Fruit fly (Drosophila melanogaster): Measurements from ENCODE around the gene CG11756.

Gene CG11756

DNA sequence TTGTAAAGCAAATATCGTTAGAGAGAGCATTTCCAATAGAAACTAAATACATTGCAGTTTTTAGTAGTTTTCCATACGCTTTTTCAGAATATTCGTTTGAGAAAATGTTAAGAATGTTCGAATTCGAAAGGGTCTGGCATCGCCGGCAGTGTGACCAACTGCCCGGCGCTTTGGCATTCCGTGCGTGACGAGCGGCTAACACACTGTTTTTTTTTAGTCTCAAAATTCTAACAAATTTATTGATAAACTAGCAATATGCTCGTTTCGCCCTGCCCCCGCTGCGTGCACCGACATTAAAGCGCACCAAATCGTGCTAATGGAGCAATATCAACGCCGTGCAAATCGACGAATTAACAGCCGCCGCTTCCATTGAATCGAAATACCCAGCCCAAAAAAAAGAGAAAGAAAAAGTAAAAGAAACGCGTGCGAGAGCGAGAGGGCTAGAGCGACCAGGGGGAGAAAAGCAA is 7.8 kb downstream of the CG11756 start, which contains the start of gene dsh (continued):
- TF ChIP-seq psq (GFP tag; optimal IDR thresholded peaks at IDR 0.05) (no peak), CG7786 (GFP tag; optimal IDR thresholded peaks at IDR 0.05) (no peak), CG12744 (GFP tag; optimal IDR thresholded peaks at IDR 0.05) (no peak), CG11504 (tag; optimal IDR thresholded peaks at IDR 0.05) (no peak), Drgx (GFP tag; IDR thresholded peaks at IDR 0.05) (no peak), ci (GFP tag; IDR thresholded peaks at IDR 0.05) (0 out of 3 replicates have a peak, but pooled peaks have one; percentile 17), dysf (GFP tag; IDR thresholded peaks at IDR 0.05) (no peak), Nf-YA (GFP tag; IDR thresholded peaks at IDR 0.05) (no peak), CG30403 (GFP tag; optimal IDR thresholded peaks at IDR 0.05) (no peak), Rx (GFP tag; IDR thresholded peaks at IDR 0.05) (no peak), CG10959 (GFP tag; IDR thresholded peaks at IDR 0.05) (no peak), CG12104 (GFP tag; optimal IDR thresholded peaks at IDR 0.05) (no peak), Trl (optimal IDR thresholded peaks at IDR 0.05) (no peak), Trl (GFP tag; optimal IDR thresholded peaks at IDR 0.05) (no peak), dmrt11E (tag; optimal IDR thresholded peaks at IDR 0.05) (no peak), B-H1 (GFP tag; IDR thresholded peaks at IDR 0.05) (no peak), CG11723 (GFP tag; optimal IDR thresholded peaks at IDR 0.05) (no peak), inv (GFP tag; IDR thresholded peaks at IDR 0.05; ENCODE audit: partially characterized antibody) (peak; percentile 38; the same call in 1 of the 2 replicates), CG5245 (GFP tag; optimal IDR thresholded peaks at IDR 0.05) (no peak), CG6813 (GFP tag; optimal IDR thresholded peaks at IDR 0.05) (no peak), Antp (GFP tag; optimal IDR thresholded peaks at IDR 0.05) (peak; percentile 37), phol (tag; optimal IDR thresholded peaks at IDR 0.05) (peak; percentile 3), ro (GFP tag; IDR thresholded peaks at IDR 0.05) (no peak), Doc3 (GFP tag; IDR thresholded peaks at IDR 0.05; ENCODE audit: partially characterized antibody) (no peak), CG3847 (GFP tag; IDR thresholded peaks at IDR 0.05) (peak; percentile 58), CG14050 (GFP tag; IDR thresholded peaks at IDR 0.05) (no peak), MESR4 (GFP tag; optimal IDR thresholded peaks at IDR 0.05) (peak; percentile 86), CG13775 (GFP tag; optimal IDR thresholded peaks at IDR 0.05) (no peak), eve (GFP tag; optimal IDR thresholded peaks at IDR 0.05) (no peak), hkb (optimal IDR thresholded peaks at IDR 0.05) (no peak), hkb (GFP tag; IDR thresholded peaks at IDR 0.05) (no peak), CG4424 (GFP tag; optimal IDR thresholded peaks at IDR 0.05) (no peak), CG12659 (GFP tag; optimal IDR thresholded peaks at IDR 0.05) (peak; percentile 51), Blimp-1 (GFP tag; optimal IDR thresholded peaks at IDR 0.05) (no peak), CG11085 (GFP tag; IDR thresholded peaks at IDR 0.05) (no peak), nerfin-1 (tag; optimal IDR thresholded peaks at IDR 0.05) (peak; percentile 3), slp2 (GFP tag; optimal IDR thresholded peaks at IDR 0.05) (no peak), CG7928 (GFP tag; optimal IDR thresholded peaks at IDR 0.05) (no peak), Atf6 (GFP tag; IDR thresholded peaks at IDR 0.05) (no peak), D19B (GFP tag; optimal IDR thresholded peaks at IDR 0.05) (no peak), zen (tag; optimal IDR thresholded peaks at IDR 0.05) (no peak), CG12236 (GFP tag; optimal IDR thresholded peaks at IDR 0.05) (no peak), sisA (GFP tag; IDR thresholded peaks at IDR 0.05) (no peak), Deaf1 (tag; optimal IDR thresholded peaks at IDR 0.05) (no peak), CG17568 (GFP tag; optimal IDR thresholded peaks at IDR 0.05) (no peak), Hr39 (optimal IDR thresholded peaks at IDR 0.05) (no peak), Xrp1 (GFP tag; IDR thresholded peaks at IDR 0.05) (0 out of 2 replicates have a peak, but pooled peaks have one; percentile 10), CG16863 (GFP tag; optimal IDR thresholded peaks at IDR 0.05) (no peak), CG3281 (GFP tag; optimal IDR thresholded peaks at IDR 0.05) (no peak), CG14014 (GFP tag; IDR thresholded peaks at IDR 0.05) (no peak), nom (GFP tag; optimal IDR thresholded peaks at IDR 0.05) (peak; percentile 41), E2f1 (GFP tag; IDR thresholded peaks at IDR 0.05) (no peak), ftz-f1 (GFP tag; optimal IDR thresholded peaks at IDR 0.05) (no peak)
